Fruit fly (Drosophila melanogaster) whole organism, adult: ENCODE results near the gene CG12637.

Experiments used
- CG12768 ChIP-seq: fragments of 200-800 bp; sonication (Bioruptor generic); optimal IDR thresholded peaks from 2 replicates; lab custom pipeline; 2017; ENCODE audit warnings: missing biosample characterization, missing genetic modification characterization, mild to moderate bottlenecking, moderate library complexity, missing genetic modification reagents
- cic ChIP-seq: fragments of 200-800 bp; sonication (Bioruptor generic); optimal IDR thresholded peaks from 2 replicates; lab custom pipeline; 2017; ENCODE audit warnings: missing biosample characterization, mild to moderate bottlenecking, missing genetic modification characterization, moderate library complexity
- cnc ChIP-seq, 2 experiments: fragments of >200 bp; optimal IDR thresholded peaks; 2 replicates each; lab custom pipeline; 2017

DNA sequence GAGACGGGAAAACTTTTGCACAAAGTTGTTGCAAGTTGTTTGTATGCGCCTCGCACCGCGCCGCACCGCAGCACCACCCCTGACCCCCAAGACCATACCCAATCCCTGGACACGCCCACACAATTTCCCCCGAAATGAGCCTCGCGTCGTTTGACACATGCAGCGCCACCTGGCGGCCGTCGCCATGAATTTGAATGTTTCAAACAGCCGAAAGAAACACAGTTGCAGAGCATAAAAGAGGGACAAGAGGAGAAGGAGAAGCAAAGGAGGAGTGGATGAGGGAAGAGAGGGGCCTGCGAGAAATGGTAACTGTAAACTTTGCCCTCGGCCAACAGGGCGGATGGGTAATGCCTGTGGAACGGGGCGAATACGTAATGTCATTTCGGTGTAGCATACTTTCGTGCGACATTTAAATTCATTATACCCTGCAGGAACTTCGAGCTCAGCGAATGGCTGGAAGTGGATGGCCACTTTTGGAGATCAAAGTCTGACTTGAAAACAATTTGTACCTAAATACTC lies 31.0 kb downstream of the CG12637 start:
- TF ChIP-seq cnc (optimal IDR thresholded peaks at IDR 0.05; lab: Kevin White, UChicago) (no peak), CG12768 (GFP tag; lab: Kevin White, UChicago) (no peak), cic (GFP tag; lab: Kevin White, UChicago) (no peak)
